Worm (Caenorhabditis elegans): ENCODE measurements around the gene F44F4.10.
"Not testable (repeated sequence)": the region's sequence is repeated elsewhere in the genome, so short reads cannot be mapped to it uniquely, and the experiment has no call there.

- TF ChIP-seq atf-7 (tag; optimal IDR thresholded peaks at IDR 0.05); lin-35 (GFP tag; optimal IDR thresholded peaks at IDR 0.05); cebp-2 (GFP tag; IDR thresholded peaks at IDR 0.05); B0261.1 (tag; optimal IDR thresholded peaks at IDR 0.05); chd-7 (tag; optimal IDR thresholded peaks at IDR 0.05); B0336.3 (GFP tag; IDR thresholded peaks at IDR 0.05); gei-17 (GFP tag; optimal IDR thresholded peaks at IDR 0.05); tlf-1 (GFP tag; optimal IDR thresholded peaks at IDR 0.05): not testable (repeated sequence)
Measured at ce11 chrII:10922874-10923273, 5.8 kb upstream of the F44F4.10 start, which contains the start of gene Y19D2B.1.
